Worm (Caenorhabditis elegans): Measurements from ENCODE around the gene T20G5.12.

The T20G5.12 gene

DNA sequence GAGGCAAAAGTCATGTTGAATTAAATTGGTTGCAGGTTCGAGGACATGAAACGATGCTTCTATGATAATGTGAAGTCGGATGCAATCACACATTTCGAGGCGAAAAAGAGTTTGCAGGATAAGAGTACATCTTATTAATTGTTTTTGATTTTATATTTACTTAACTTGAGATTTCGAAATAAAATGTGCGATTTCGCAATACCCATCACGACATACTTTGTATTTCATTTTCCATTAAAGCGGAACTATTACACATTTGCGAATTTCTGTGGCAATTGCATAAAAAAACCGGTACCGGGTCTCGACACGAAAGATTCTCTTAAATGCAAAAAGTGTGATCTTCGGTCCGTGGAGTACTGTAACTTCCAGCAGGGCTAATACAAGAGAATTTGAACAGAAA lies 987 bp downstream of the T20G5.12 start:
- no peak for TF ChIP-seq efl-1 (optimal IDR thresholded peaks at IDR 0.05)
- TF ChIP-seq efl-1 (GFP tag; optimal IDR thresholded peaks at IDR 0.05 in 1 of 2): peak in 1 of 2 experiments; percentile 6
- peak; percentile 90 for TF ChIP-seq zip-4 (GFP tag; optimal IDR thresholded peaks at IDR 0.05)
- TF ChIP-seq nhr-71 (tag; optimal IDR thresholded peaks at IDR 0.05): no peak
- TF ChIP-seq skn-1 (tag; optimal IDR thresholded peaks at IDR 0.05): peak; percentile 50

DNA sequence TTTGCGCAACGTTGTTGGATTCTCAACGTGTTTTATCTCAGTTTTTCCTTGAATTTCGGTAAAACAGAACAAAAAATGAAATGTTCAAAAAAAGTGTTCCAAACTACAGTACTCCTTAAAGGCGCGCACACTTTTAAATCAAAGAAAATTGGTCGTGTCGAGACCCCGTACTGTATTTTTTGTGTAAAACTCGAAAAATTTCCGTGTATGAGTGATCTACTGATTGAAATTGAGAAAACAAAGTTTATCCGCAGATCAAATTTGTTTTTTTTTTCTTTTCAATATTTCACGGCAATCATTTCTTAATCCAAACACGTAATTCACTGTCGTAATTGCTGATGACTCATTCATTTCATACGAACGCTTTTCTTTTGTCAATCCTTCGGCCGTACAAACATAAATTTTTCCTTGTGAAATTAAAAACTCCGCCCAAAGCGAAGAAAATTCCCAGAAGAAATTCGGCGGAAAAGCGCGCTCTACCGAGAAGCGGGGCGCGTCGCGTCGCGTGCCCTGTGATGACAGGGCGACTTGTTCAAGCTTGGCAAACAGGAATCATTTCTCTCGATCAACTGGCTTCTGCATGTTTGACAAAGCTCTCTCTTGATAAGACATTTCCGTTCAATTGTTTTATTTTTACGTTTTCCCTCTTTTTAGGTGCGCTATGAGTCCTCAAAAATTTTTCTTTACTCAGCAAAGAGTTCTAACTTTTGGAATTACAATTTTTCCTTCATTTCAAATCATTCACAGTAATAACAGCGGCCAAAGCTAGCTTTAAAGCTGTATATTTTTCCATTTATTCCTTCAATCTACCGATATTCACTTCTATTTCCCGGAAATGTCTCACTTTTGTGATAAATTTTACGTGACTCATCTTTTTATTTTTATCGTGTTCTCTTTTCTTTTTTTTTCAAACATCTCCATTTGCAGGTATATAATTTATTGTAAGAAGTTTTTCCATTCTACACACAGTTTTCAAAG lies 1.8 kb downstream of the T20G5.12 start, which contains the start of gene chc-1:
Gene chc-1, plus strand, starts transcription at position 928 of the 978 bp plus-strand sequence.
- TF ChIP-seq dpl-1 (GFP tag; optimal IDR thresholded peaks at IDR 0.05): peak; percentile 17 to 51 (median 30)
- TF ChIP-seq lin-14 (GFP tag; optimal IDR thresholded peaks at IDR 0.05): no peak
- no peak for TF ChIP-seq nhr-19 (GFP tag; conservative IDR thresholded peaks at IDR 0.05)
- TF ChIP-seq nhr-28 (tag; optimal IDR thresholded peaks at IDR 0.05): no peak
- no peak for TF ChIP-seq mef-2 (tag; optimal IDR thresholded peaks at IDR 0.05)
- TF ChIP-seq nhr-76 (tag; optimal IDR thresholded peaks at IDR 0.05): no peak
- peak; percentile 45 to 57 for TF ChIP-seq lin-35 (GFP tag; optimal IDR thresholded peaks at IDR 0.05)
- TF ChIP-seq C16A3.4 (tag; optimal IDR thresholded peaks at IDR 0.05): peak; percentile 19
- peak; percentile 48 for TF ChIP-seq nhr-85 (tag)
- TF ChIP-seq lsy-2 (tag; optimal IDR thresholded peaks at IDR 0.05): peak in 1 of 2 experiments; percentile 71
- TF ChIP-seq skn-1 (tag; optimal IDR thresholded peaks at IDR 0.05): peak; percentile 12
- TF ChIP-seq ceh-82 (tag; optimal IDR thresholded peaks at IDR 0.05): peak in 1 of 3 experiments; percentile 57
- TF ChIP-seq ztf-4 (tag; optimal IDR thresholded peaks at IDR 0.05): no peak
- TF ChIP-seq nhr-47 (tag; optimal IDR thresholded peaks at IDR 0.05): peak; percentile 12
- TF ChIP-seq lin-15B (tag; optimal IDR thresholded peaks at IDR 0.05): peak; percentile 70
- peak; percentile 26 to 35 for TF ChIP-seq efl-1 (optimal IDR thresholded peaks at IDR 0.05)
- peak in 1 of 2 experiments; percentile 43 for TF ChIP-seq efl-1 (GFP tag; optimal IDR thresholded peaks at IDR 0.05 in 1 of 2)
- TF ChIP-seq mdl-1 (tag; optimal IDR thresholded peaks at IDR 0.05): peak in 1 of 2 experiments; percentile 18
- TF ChIP-seq irx-1 (tag; optimal IDR thresholded peaks at IDR 0.05): no peak
- peak; percentile 2 for TF ChIP-seq vab-15 (tag; optimal IDR thresholded peaks at IDR 0.05)
- peak; percentile 17 for TF ChIP-seq nhr-71 (tag; optimal IDR thresholded peaks at IDR 0.05)

ce11 chrIII:10206352-10206751 lies 4.9 kb downstream of the T20G5.12 start:
- no peak for TF ChIP-seq tbx-2 (tag; optimal IDR thresholded peaks at IDR 0.05)
- no peak for TF ChIP-seq pax-3 (tag; optimal IDR thresholded peaks at IDR 0.05)
- no peak for TF ChIP-seq efl-3 (GFP tag; optimal IDR thresholded peaks at IDR 0.05)
- TF ChIP-seq efl-1 (optimal IDR thresholded peaks at IDR 0.05): no peak
- peak in 1 of 2 experiments; percentile 82 for TF ChIP-seq efl-1 (GFP tag; optimal IDR thresholded peaks at IDR 0.05 in 1 of 2)
- no peak for TF ChIP-seq ets-5 (GFP tag; IDR thresholded peaks at IDR 0.05)
- no peak for TF ChIP-seq lin-15B (tag; optimal IDR thresholded peaks at IDR 0.05)
- TF ChIP-seq lin-39 (tag; optimal IDR thresholded peaks at IDR 0.05): no peak
- TF ChIP-seq mab-9 (GFP tag; IDR thresholded peaks at IDR 0.05): no peak
- TF ChIP-seq nhr-47 (tag; optimal IDR thresholded peaks at IDR 0.05): no peak

- TF ChIP-seq sptf-1 (tag; optimal IDR thresholded peaks at IDR 0.05) (no peak), ama-1 (optimal IDR thresholded peaks at IDR 0.05) (peak; percentile 19)
Observed at ce11 chrIII:10209703-10210102, 8.3 kb downstream of the T20G5.12 start, which contains the start of gene T20G5.9. TSS of gene T20G5.9 (plus strand) at chrIII:10209840.

DNA sequence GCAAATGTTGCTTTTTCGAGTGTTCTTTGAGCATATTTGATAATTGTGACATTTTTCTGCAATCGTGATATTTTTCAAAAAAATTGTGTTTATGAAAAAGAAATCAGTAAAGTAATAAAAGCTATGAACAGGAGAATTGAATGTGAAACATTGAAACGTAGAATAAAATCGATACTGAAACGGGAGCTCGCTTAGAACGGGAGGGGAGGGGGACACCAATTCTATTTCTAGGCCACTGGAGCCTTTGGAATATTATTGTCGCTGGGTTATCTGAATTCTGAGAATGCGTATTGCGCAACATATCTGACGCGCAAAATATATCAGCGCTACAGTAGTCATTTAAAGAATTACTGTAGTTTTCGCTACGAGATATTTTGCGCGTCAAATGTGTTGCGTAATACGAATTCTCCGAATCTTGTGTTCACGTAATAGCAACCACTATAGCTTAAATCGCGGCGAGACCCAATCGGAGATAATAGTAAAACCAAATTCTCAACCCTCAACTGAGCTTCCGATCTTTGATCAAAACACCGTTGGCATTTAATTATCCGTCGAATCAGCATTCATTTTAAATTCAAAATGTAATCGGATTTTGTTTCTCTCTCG lies 10.6 kb downstream of the T20G5.12 start, which contains the start of the genes blos-1 and best-18:
Gene blos-1, minus strand, starts transcription at position 58 of the 606 bp plus-strand sequence.
Gene best-18, plus strand, starts transcription at position 508 of the 606 bp plus-strand sequence.
- TF ChIP-seq lin-35 (GFP tag; optimal IDR thresholded peaks at IDR 0.05) (no peak), nhr-12 (tag; optimal IDR thresholded peaks at IDR 0.05) (no peak), snu-23 (GFP tag; optimal IDR thresholded peaks at IDR 0.05) (no peak), aha-1 (tag; optimal IDR thresholded peaks at IDR 0.05) (no peak), dsc-1 (tag; optimal IDR thresholded peaks at IDR 0.05) (no peak), lin-14 (GFP tag; optimal IDR thresholded peaks at IDR 0.05) (no peak), fkh-8 (tag; optimal IDR thresholded peaks at IDR 0.05) (no peak), mdl-1 (tag; optimal IDR thresholded peaks at IDR 0.05) (no peak), grh-1 (GFP tag; IDR thresholded peaks at IDR 0.05) (no peak), aly-2 (tag; optimal IDR thresholded peaks at IDR 0.05) (no peak), tbx-2 (tag; optimal IDR thresholded peaks at IDR 0.05) (no peak), lir-3 (tag; optimal IDR thresholded peaks at IDR 0.05; ENCODE audit: poor library complexity) (no peak), nhr-77 (tag; optimal IDR thresholded peaks at IDR 0.05) (no peak), unc-62 (GFP tag; optimal IDR thresholded peaks at IDR 0.05) (no peak)
